Worm (Caenorhabditis elegans) whole organism, young adult: ENCODE measurements around the gene F11D11.3.

ENCODE experiments used
- B0019.2 ChIP-seq: fragments of 200-800 bp; sonication (Bioruptor generic); conservative IDR thresholded peaks from 2 replicates; pipeline ENCODE4 v1.3.6; 2022; ENCODE audit warnings: missing genetic modification reagents, missing genetic modification characterization, missing compliant biosample characterization
- B0035.1 ChIP-seq: sonication (generic microtip); optimal IDR thresholded peaks from 2 replicates; lab custom pipeline; 2016; ENCODE audit warnings: missing genetic modification characterization, mild to moderate bottlenecking, missing compliant biosample characterization, missing genotype, missing genetic modification reagents
- C17E4.6 ChIP-seq: fragments of 200-800 bp; sonication (Bioruptor generic); IDR thresholded peaks from 2 replicates; pipeline ENCODE4 v1.3.6; 2022; ENCODE audit warnings: missing genetic modification reagents, missing genetic modification characterization, missing compliant biosample characterization
- D2030.7 ChIP-seq: fragments of 200-800 bp; sonication (Bioruptor generic); IDR thresholded peaks from 2 replicates; pipeline ENCODE4 v1.3.6; 2022; ENCODE audit warnings: missing genetic modification reagents, missing genetic modification characterization, missing compliant biosample characterization
- F23B12.7 ChIP-seq: sonication (generic microtip); optimal IDR thresholded peaks from 2 replicates; lab custom pipeline; 2017; ENCODE audit warnings: missing genetic modification characterization, mild to moderate bottlenecking, missing compliant biosample characterization, antibody characterized with exemption, moderate library complexity; ENCODE audit not compliant: insufficient read depth
- F52B5.7 ChIP-seq: sonication (generic microtip); optimal IDR thresholded peaks from 2 replicates; lab custom pipeline; 2016; ENCODE audit warnings: mild to moderate bottlenecking, missing genetic modification characterization, missing compliant biosample characterization
- F55B11.4 ChIP-seq: sonication (generic microtip); optimal IDR thresholded peaks from 2 replicates; lab custom pipeline; 2016; ENCODE audit warnings: missing compliant biosample characterization, missing genetic modification characterization, borderline replicate concordance; ENCODE audit not compliant: insufficient read depth
- K11D2.4 ChIP-seq: fragments of 200-800 bp; sonication (Bioruptor generic); IDR thresholded peaks from 2 replicates; pipeline ENCODE4 v1.3.6; 2022; ENCODE audit warnings: missing genetic modification reagents, missing genetic modification characterization, missing compliant biosample characterization
- Y53F4B.3 ChIP-seq: fragments of 200-800 bp; sonication (Bioruptor generic); IDR thresholded peaks from 2 replicates; pipeline ENCODE4 v1.3.6; 2022; ENCODE audit warnings: missing genetic modification reagents, missing genetic modification characterization, missing compliant biosample characterization
- Y53G8AR.9 ChIP-seq: fragments of 200-800 bp; sonication (Bioruptor generic); conservative IDR thresholded peaks from 2 replicates; pipeline ENCODE4 v1.3.6; 2022; ENCODE audit warnings: missing genetic modification reagents, missing genetic modification characterization, missing compliant biosample characterization
- Y67H2A.10 ChIP-seq: fragments of 200-800 bp; sonication (Bioruptor generic); conservative IDR thresholded peaks from 2 replicates; pipeline ENCODE4 v1.3.6; 2022; ENCODE audit warnings: missing genetic modification reagents, missing genetic modification characterization, missing compliant biosample characterization
- ZK185.1 ChIP-seq: sonication (generic microtip); optimal IDR thresholded peaks from 2 replicates; lab custom pipeline; 2016; ENCODE audit warnings: mild to moderate bottlenecking, missing genetic modification characterization, missing compliant biosample characterization; ENCODE audit not compliant: poor library complexity, severe bottlenecking
- akir-1 ChIP-seq: fragments of 200-800 bp; sonication (Bioruptor generic); optimal IDR thresholded peaks from 2 replicates; lab custom pipeline; 2018; ENCODE audit warnings: mild to moderate bottlenecking, missing genetic modification characterization, moderate library complexity, missing compliant biosample characterization
- athp-1 ChIP-seq: sonication (generic microtip); optimal IDR thresholded peaks from 2 replicates; lab custom pipeline; 2017; ENCODE audit warnings: mild to moderate bottlenecking, missing genetic modification characterization, missing compliant biosample characterization
- attf-3 ChIP-seq: fragments of 200-800 bp; sonication (Bioruptor generic); conservative IDR thresholded peaks from 2 replicates; pipeline ENCODE4 v1.3.6; 2022; ENCODE audit warnings: missing genetic modification reagents, missing genetic modification characterization, missing compliant biosample characterization
- attf-6 ChIP-seq: fragments of 200-800 bp; sonication (Bioruptor generic); IDR thresholded peaks from 2 replicates; pipeline ENCODE4 v1.3.6; 2022; ENCODE audit warnings: missing genetic modification reagents, missing genetic modification characterization, missing compliant biosample characterization
- bed-1 ChIP-seq: fragments of 200-800 bp; sonication (Bioruptor generic); IDR thresholded peaks from 2 replicates; pipeline ENCODE4 v1.3.6; 2022; ENCODE audit warnings: missing genetic modification reagents, missing genetic modification characterization, missing compliant biosample characterization
- cebp-2 ChIP-seq: fragments of 200-800 bp; sonication (Bioruptor generic); IDR thresholded peaks from 2 replicates; pipeline ENCODE4 v1.3.6; 2022; ENCODE audit warnings: missing genetic modification characterization, missing compliant biosample characterization
- ceh-27 ChIP-seq: fragments of 200-800 bp; sonication (Bioruptor generic); optimal IDR thresholded peaks from 2 replicates; lab custom pipeline; 2018; ENCODE audit warnings: mild to moderate bottlenecking, missing genetic modification characterization, moderate library complexity, missing compliant biosample characterization
- ceh-79 ChIP-seq: sonication (generic microtip); optimal IDR thresholded peaks from 2 replicates; lab custom pipeline; 2017; ENCODE audit warnings: mild to moderate bottlenecking, missing genetic modification characterization, missing compliant biosample characterization
- chd-7 ChIP-seq: sonication (generic microtip); optimal IDR thresholded peaks from 2 replicates; lab custom pipeline; 2016; ENCODE audit warnings: mild to moderate bottlenecking, missing genetic modification characterization, moderate library complexity, missing compliant biosample characterization
- dpff-1 ChIP-seq: sonication (generic microtip); optimal IDR thresholded peaks from 2 replicates; lab custom pipeline; 2017; ENCODE audit warnings: mild to moderate bottlenecking, missing genetic modification characterization, missing compliant biosample characterization
- ets-4 ChIP-seq: fragments of 200-800 bp; sonication (Bioruptor generic); optimal IDR thresholded peaks from 2 replicates; lab custom pipeline; 2018; ENCODE audit warnings: mild to moderate bottlenecking, missing genetic modification characterization, missing compliant biosample characterization
- fkh-3 ChIP-seq: sonication (generic microtip); optimal IDR thresholded peaks from 2 replicates; lab custom pipeline; 2016; ENCODE audit warnings: mild to moderate bottlenecking, missing genetic modification characterization, missing compliant biosample characterization
- gei-17 ChIP-seq: fragments of 200-800 bp; sonication (Bioruptor generic); optimal IDR thresholded peaks from 2 replicates; lab custom pipeline; 2018; ENCODE audit warnings: mild to moderate bottlenecking, missing genetic modification characterization, missing compliant biosample characterization
- lin-54 ChIP-seq: fragments of 200-800 bp; sonication (Bioruptor generic); optimal IDR thresholded peaks from 2 replicates; lab custom pipeline; 2018; ENCODE audit warnings: mild to moderate bottlenecking, missing genetic modification characterization, missing compliant biosample characterization
- lir-1 ChIP-seq: fragments of 200-800 bp; sonication (Bioruptor generic); conservative IDR thresholded peaks from 2 replicates; pipeline ENCODE4 v1.3.6; 2022; ENCODE audit warnings: missing genetic modification reagents, missing genetic modification characterization, missing compliant biosample characterization
- mxl-1 ChIP-seq: sonication (generic microtip); optimal IDR thresholded peaks from 2 replicates; lab custom pipeline; 2016; ENCODE audit warnings: missing genetic modification characterization, missing compliant biosample characterization
- nhr-120 ChIP-seq: fragments of 200-800 bp; sonication (Bioruptor generic); IDR thresholded peaks from 2 replicates; pipeline ENCODE4 v1.3.6; 2022; ENCODE audit warnings: missing genetic modification characterization, missing compliant biosample characterization
- rpc-1 ChIP-seq, 2 experiments: fragments of 150-350 bp in 1 of 2; sonication (generic microtip) in 1 of 2; optimal IDR thresholded peaks; 2 replicates each; lab custom pipeline; 2014 to 2018; ENCODE audit warnings: missing biosample characterization in 1 of 2, missing genetic modification characterization in 1 of 2, missing genetic modification reagents in 1 of 2, missing genotype in 1 of 2
- sea-2 ChIP-seq: fragments of 200-800 bp; sonication (Bioruptor generic); IDR thresholded peaks from 2 replicates; pipeline ENCODE4 v1.3.6; 2022; ENCODE audit warnings: missing genetic modification characterization, missing compliant biosample characterization
- snpc-4 ChIP-seq, 5 experiments: fragments of 150-350 bp in 1 of 5; sonication (generic microtip) in 4 of 5; optimal IDR thresholded peaks; 2 replicates each; lab custom pipeline; 2014 to 2018; ENCODE audit warnings: missing genetic modification characterization in 5 of 5, missing biosample characterization in 3 of 5, antibody characterized with exemption in 2 of 5, mild to moderate bottlenecking in 2 of 5, missing compliant biosample characterization in 2 of 5, missing genotype in 2 of 5, moderate library complexity in 2 of 5, missing genetic modification reagents in 1 of 5
- tbp1 ChIP-seq: fragments of 200-800 bp; sonication (Bioruptor generic); optimal IDR thresholded peaks from 2 replicates; lab custom pipeline; 2018; ENCODE audit warnings: mild to moderate bottlenecking, missing genetic modification characterization, missing compliant biosample characterization
- tlf-1 ChIP-seq: fragments of 200-800 bp; sonication (Bioruptor generic); optimal IDR thresholded peaks from 2 replicates; lab custom pipeline; 2018; ENCODE audit warnings: mild to moderate bottlenecking, missing genetic modification characterization, missing compliant biosample characterization
- zfh-2 ChIP-seq: fragments of 200-800 bp; sonication (Bioruptor generic); conservative IDR thresholded peaks from 2 replicates; pipeline ENCODE4 v1.3.6; 2022; ENCODE audit warnings: missing genetic modification reagents, missing genetic modification characterization, missing compliant biosample characterization
- ztf-18 ChIP-seq: sonication (generic microtip); optimal IDR thresholded peaks from 2 replicates; lab custom pipeline; 2016; ENCODE audit warnings: missing genotype, mild to moderate bottlenecking, missing genetic modification characterization, missing compliant biosample characterization
- ztf-22 ChIP-seq: fragments of 200-800 bp; sonication (Bioruptor generic); optimal IDR thresholded peaks from 2 replicates; lab custom pipeline; 2018; ENCODE audit warnings: mild to moderate bottlenecking, missing genetic modification characterization, moderate library complexity, missing compliant biosample characterization
- ztf-25 ChIP-seq: fragments of 200-800 bp; sonication (Bioruptor generic); IDR thresholded peaks from 2 replicates; pipeline ENCODE4 v1.3.6; 2022; ENCODE audit warnings: missing genetic modification reagents, missing genetic modification characterization, missing compliant biosample characterization
- ztf-28 ChIP-seq: fragments of 200-800 bp; sonication (Bioruptor generic); IDR thresholded peaks from 2 replicates; pipeline ENCODE4 v1.3.6; 2022; ENCODE audit warnings: missing genetic modification reagents, missing genetic modification characterization, missing compliant biosample characterization

The F11D11.3 gene

DNA sequence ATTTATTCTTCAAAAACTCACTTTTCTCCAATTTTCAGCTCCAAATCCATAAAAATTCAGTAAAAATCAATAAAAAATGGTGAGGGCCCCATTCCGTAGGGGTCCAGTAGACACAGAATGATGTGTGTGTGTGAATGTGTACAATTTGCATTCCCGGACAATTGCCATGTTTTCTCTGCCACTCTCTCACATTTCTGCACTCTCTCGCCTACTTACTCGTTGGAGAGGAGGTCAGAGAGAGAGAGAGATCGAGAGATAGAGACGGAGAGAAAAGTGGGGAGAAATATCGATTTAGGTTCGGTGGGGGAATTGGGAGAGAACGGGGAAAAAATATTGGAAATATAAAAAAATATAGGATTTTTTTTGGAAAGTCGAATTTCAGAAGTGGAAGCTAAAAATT is 36.5 kb downstream of the F11D11.3 start (continued):
- TF ChIP-seq B0019.2 (GFP tag; lab: Robert Waterston, UW) (no peak), F55B11.4 (tag; lab: Kevin White, UChicago) (no peak), tlf-1 (GFP tag; lab: Kevin White, UChicago) (no peak), ceh-27 (GFP tag; lab: Kevin White, UChicago) (no peak), sea-2 (GFP tag; lab: Robert Waterston, UW) (no peak), lin-54 (peak; percentile 49), F52B5.7 (no peak), attf-6 (GFP tag; lab: Robert Waterston, UW) (no peak), Y53G8AR.9 (GFP tag; lab: Robert Waterston, UW) (no peak), bed-1 (GFP tag; lab: Robert Waterston, UW) (no peak), rpc-1 (optimal IDR thresholded peaks at IDR 0.05; lab: Kevin White, UChicago) (no peak), rpc-1 (tag; optimal IDR thresholded peaks at IDR 0.05; lab: Kevin White, UChicago) (no peak), C17E4.6 (GFP tag; lab: Robert Waterston, UW) (no peak), Y67H2A.10 (GFP tag; lab: Robert Waterston, UW) (no peak), akir-1 (GFP tag; lab: Kevin White, UChicago) (no peak), ztf-25 (GFP tag; lab: Robert Waterston, UW) (no peak), attf-3 (GFP tag; lab: Robert Waterston, UW) (no peak), gei-17 (GFP tag; lab: Kevin White, UChicago) (no peak), chd-7 (tag; lab: Kevin White, UChicago) (no peak), ets-4 (GFP tag; lab: Kevin White, UChicago) (no peak), D2030.7 (GFP tag; lab: Robert Waterston, UW) (no peak), F23B12.7 (peak; percentile 49), cebp-2 (GFP tag; lab: Robert Waterston, UW) (no peak), ceh-79 (tag; lab: Kevin White, UChicago) (no peak), ZK185.1 (no peak), snpc-4 (GFP tag; optimal IDR thresholded peaks at IDR 0.05; lab: Kevin White, UChicago) (no peak), snpc-4 (tag; optimal IDR thresholded peaks at IDR 0.05; lab: Kevin White, UChicago) (peak in 3 of 4 experiments; percentile 46 to 74 (median 55)), dpff-1 (tag; lab: Kevin White, UChicago) (no peak), ztf-22 (no peak), zfh-2 (GFP tag; lab: Robert Waterston, UW) (peak; percentile 71)

DNA sequence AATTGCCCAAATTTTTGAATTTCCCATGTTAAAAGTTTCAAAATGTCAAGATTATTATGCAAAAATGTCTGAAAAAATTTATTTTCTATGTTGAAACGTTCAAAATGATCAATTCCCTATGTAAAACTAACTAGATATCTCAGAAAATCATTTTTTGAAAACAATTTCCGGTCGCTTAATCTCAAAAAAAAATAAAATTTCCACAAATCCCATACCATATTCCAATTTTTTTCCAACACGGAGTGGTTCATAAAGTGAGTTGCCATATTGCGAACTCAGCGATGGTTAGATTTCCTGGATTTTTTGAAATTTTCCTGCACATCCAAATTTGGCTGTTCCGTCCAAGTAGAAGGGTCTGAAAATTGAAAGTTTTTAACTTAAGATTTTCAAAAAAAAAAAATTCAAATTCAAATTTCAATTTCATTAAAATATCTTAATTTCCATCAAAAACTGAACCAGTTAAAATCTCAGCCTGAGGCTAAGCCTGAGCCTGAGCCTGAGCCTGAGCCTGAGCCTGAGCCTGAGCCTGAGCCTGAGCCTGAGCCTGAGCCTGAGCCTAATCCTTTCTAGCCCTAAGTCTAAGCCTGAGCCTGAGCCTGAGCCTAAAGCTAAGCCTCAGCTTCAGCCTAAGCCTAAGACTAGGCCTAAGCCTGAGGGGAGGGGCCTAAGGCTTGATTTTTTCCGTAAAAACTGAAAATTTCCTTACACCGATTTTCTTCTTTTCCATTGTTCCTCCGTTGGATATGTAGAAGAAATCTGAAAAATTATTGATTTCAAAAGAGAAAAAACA is 37.4 kb downstream of the F11D11.3 start:
- TF ChIP-seq Y53F4B.3 (GFP tag; lab: Robert Waterston, UW): no peak
- TF ChIP-seq B0035.1 (tag; lab: Kevin White, UChicago): no peak
- no peak for TF ChIP-seq mxl-1
- TF ChIP-seq athp-1 (tag; lab: Kevin White, UChicago): no peak
- TF ChIP-seq ztf-28: no peak
- no peak for TF ChIP-seq F23B12.7
- TF ChIP-seq ztf-18 (tag; lab: Kevin White, UChicago): no peak
- TF ChIP-seq rpc-1 (optimal IDR thresholded peaks at IDR 0.05; lab: Kevin White, UChicago): no peak
- TF ChIP-seq rpc-1 (tag; optimal IDR thresholded peaks at IDR 0.05; lab: Kevin White, UChicago): no peak
- no peak for TF ChIP-seq gei-17 (GFP tag; lab: Kevin White, UChicago)
- TF ChIP-seq lir-1 (GFP tag; lab: Robert Waterston, UW): no peak
- TF ChIP-seq D2030.7 (GFP tag; lab: Robert Waterston, UW): no peak
- no peak for TF ChIP-seq K11D2.4 (GFP tag; lab: Robert Waterston, UW)
- TF ChIP-seq tbp1: no peak
- TF ChIP-seq nhr-120 (GFP tag; lab: Robert Waterston, UW): no peak
- TF ChIP-seq F55B11.4 (tag; lab: Kevin White, UChicago): no peak
- TF ChIP-seq fkh-3 (tag; lab: Kevin White, UChicago): no peak
